Fruit fly (Drosophila melanogaster) whole organism, prepupa: ENCODE measurements around the gene CG12056.

Experiments used
- Blimp-1 ChIP-seq: fragments of 200-800 bp; sonication (Bioruptor generic); optimal IDR thresholded peaks from 3 replicates; lab custom pipeline; 2017; ENCODE audit warnings: missing biosample characterization, missing genetic modification characterization, mild to moderate bottlenecking, moderate library complexity, missing genetic modification reagents
- CG10631 ChIP-seq: fragments of 200-800 bp; sonication (Bioruptor generic); optimal IDR thresholded peaks from 2 replicates; lab custom pipeline; 2016; ENCODE audit warnings: missing biosample characterization, missing genetic modification characterization
- CG10669 ChIP-seq: fragments of 200-800 bp; sonication (Bioruptor generic); optimal IDR thresholded peaks from 3 replicates; lab custom pipeline; 2018; ENCODE audit warnings: missing biosample characterization, mild to moderate bottlenecking, missing genetic modification characterization, moderate library complexity
- CG11762 ChIP-seq: fragments of 200-800 bp; sonication (Bioruptor generic); optimal IDR thresholded peaks from 3 replicates; lab custom pipeline; 2016; ENCODE audit warnings: missing biosample characterization, missing genetic modification characterization; ENCODE audit not compliant: insufficient read depth
- CG11902 ChIP-seq: fragments of 200-800 bp; sonication (Bioruptor generic); optimal IDR thresholded peaks from 3 replicates; lab custom pipeline; 2016; ENCODE audit warnings: missing biosample characterization, missing genetic modification characterization
- CG3032 ChIP-seq: fragments of 200-800 bp; optimal IDR thresholded peaks from 2 replicates; lab custom pipeline; 2019; ENCODE audit warnings: missing biosample characterization, mild to moderate bottlenecking, missing genetic modification characterization, moderate library complexity
- CG31627 ChIP-seq: fragments of 200-800 bp; sonication (Bioruptor generic); optimal IDR thresholded peaks from 3 replicates; lab custom pipeline; 2016; ENCODE audit warnings: missing biosample characterization, missing genetic modification characterization
- CG32006 ChIP-seq: fragments of 200-800 bp; sonication (Bioruptor generic); optimal IDR thresholded peaks from 3 replicates; lab custom pipeline; 2017; ENCODE audit warnings: missing biosample characterization, mild to moderate bottlenecking, missing genetic modification characterization
- CG4318 ChIP-seq: fragments of 200-800 bp; sonication (Bioruptor generic); optimal IDR thresholded peaks from 3 replicates; lab custom pipeline; 2017; ENCODE audit warnings: missing biosample characterization, mild to moderate bottlenecking, missing genetic modification characterization
- CG6163 ChIP-seq: fragments of 200-800 bp; sonication (Bioruptor generic); IDR thresholded peaks from 3 replicates; pipeline ENCODE4 v1.3.6; 2022; ENCODE audit warnings: missing biosample characterization, missing genetic modification characterization
- CG6792 ChIP-seq: fragments of 200-800 bp; sonication (Bioruptor generic); optimal IDR thresholded peaks from 3 replicates; lab custom pipeline; 2016; ENCODE audit warnings: missing biosample characterization, missing genetic modification characterization
- CG6854 ChIP-seq: fragments of 200-800 bp; sonication (Bioruptor generic); optimal IDR thresholded peaks from 2 replicates; lab custom pipeline; 2017; ENCODE audit warnings: missing biosample characterization, mild to moderate bottlenecking, missing genetic modification characterization
- CG8119 ChIP-seq: fragments of 200-800 bp; sonication (Bioruptor generic); IDR thresholded peaks from 3 replicates; pipeline ENCODE4 v1.3.6; 2022; ENCODE audit warnings: missing biosample characterization, missing genetic modification characterization
- CG9139 ChIP-seq: fragments of 200-800 bp; sonication (Bioruptor generic); optimal IDR thresholded peaks from 3 replicates; lab custom pipeline; 2017; ENCODE audit warnings: missing biosample characterization, mild to moderate bottlenecking, missing genetic modification characterization
- Eip78C ChIP-seq: fragments of 200-800 bp; sonication (Bioruptor generic); peaks from one replicate; lab custom pipeline; 2016; ENCODE audit warnings: missing biosample characterization, missing genetic modification characterization
- Eip93F ChIP-seq: fragments of 200-800 bp; sonication (Bioruptor generic); optimal IDR thresholded peaks from 2 replicates; lab custom pipeline; 2016; ENCODE audit warnings: missing biosample characterization, mild to moderate bottlenecking, missing genetic modification characterization
- Ets96B ChIP-seq: fragments of 200-800 bp; optimal IDR thresholded peaks from 2 replicates; lab custom pipeline; 2019; ENCODE audit warnings: missing biosample characterization, mild to moderate bottlenecking, missing genetic modification characterization, moderate library complexity
- Gug ChIP-seq: fragments of 200-800 bp; sonication (Bioruptor generic); IDR thresholded peaks from 2 replicates; pipeline ENCODE4 v1.3.6; 2022; ENCODE audit warnings: missing biosample characterization, missing genetic modification characterization
- Hr38 ChIP-seq: sonication (Bioruptor generic); optimal IDR thresholded peaks from 2 replicates; lab custom pipeline; 2016; ENCODE audit warnings: missing biosample characterization, missing genetic modification characterization
- Hr39 ChIP-seq: fragments of 200-800 bp; sonication (Bioruptor generic); optimal IDR thresholded peaks from 2 replicates; lab custom pipeline; 2016; ENCODE audit warnings: missing biosample characterization, missing genetic modification characterization
- Hr4 ChIP-seq: fragments of 200-800 bp; sonication (Bioruptor generic); optimal IDR thresholded peaks from 3 replicates; lab custom pipeline; 2016; ENCODE audit warnings: missing biosample characterization, missing genetic modification characterization
- Met ChIP-seq: fragments of 200-800 bp; sonication (Bioruptor generic); optimal IDR thresholded peaks from 3 replicates; lab custom pipeline; 2016; ENCODE audit warnings: missing biosample characterization, missing genetic modification characterization
- OdsH ChIP-seq: fragments of 200-800 bp; sonication (Bioruptor generic); optimal IDR thresholded peaks from 3 replicates; lab custom pipeline; 2016; ENCODE audit warnings: missing biosample characterization, missing genetic modification characterization
- Sox102F ChIP-seq: fragments of 200-800 bp; sonication (Bioruptor generic); optimal IDR thresholded peaks from 2 replicates; lab custom pipeline; 2016; ENCODE audit warnings: missing biosample characterization, mild to moderate bottlenecking, missing genetic modification characterization
- Sox15 ChIP-seq: fragments of 200-800 bp; sonication (Bioruptor generic); optimal IDR thresholded peaks from 3 replicates; lab custom pipeline; 2016; ENCODE audit warnings: missing biosample characterization, missing genetic modification characterization
- achi ChIP-seq: fragments of 200-800 bp; sonication (Bioruptor generic); optimal IDR thresholded peaks from 3 replicates; lab custom pipeline; 2016; ENCODE audit warnings: missing biosample characterization, missing genetic modification characterization
- acj6 ChIP-seq: fragments of 200-800 bp; sonication (Bioruptor generic); optimal IDR thresholded peaks from 3 replicates; lab custom pipeline; 2016; ENCODE audit warnings: missing biosample characterization, missing genetic modification characterization
- dsx ChIP-seq: fragments of 200-800 bp; optimal IDR thresholded peaks from 3 replicates; lab custom pipeline; 2019; ENCODE audit warnings: missing biosample characterization, mild to moderate bottlenecking, missing genetic modification characterization, moderate library complexity; ENCODE audit not compliant: poor library complexity, severe bottlenecking
- eg ChIP-seq: fragments of 200-800 bp; sonication (Bioruptor generic); IDR thresholded peaks from 3 replicates; pipeline ENCODE4 v1.3.6; 2022; ENCODE audit warnings: missing biosample characterization, missing genetic modification characterization
- esn ChIP-seq: fragments of 200-800 bp; sonication (Bioruptor generic); optimal IDR thresholded peaks from 2 replicates; lab custom pipeline; 2016; ENCODE audit warnings: missing biosample characterization, mild to moderate bottlenecking, missing genetic modification characterization, moderate library complexity
- fkh ChIP-seq: fragments of 200-800 bp; sonication (Bioruptor generic); optimal IDR thresholded peaks from 3 replicates; lab custom pipeline; 2017; ENCODE audit warnings: missing biosample characterization, mild to moderate bottlenecking, missing genetic modification characterization, moderate library complexity
- spab ChIP-seq: fragments of 200-800 bp; sonication (Bioruptor generic); optimal IDR thresholded peaks from 2 replicates; lab custom pipeline; 2017; ENCODE audit warnings: missing biosample characterization, mild to moderate bottlenecking, missing genetic modification characterization, missing genetic modification reagents
- ss ChIP-seq, 2 experiments: fragments of 200-800 bp; sonication (Bioruptor generic); optimal IDR thresholded peaks; 2 replicates in 1 of 2; 3 replicates in 1 of 2; lab custom pipeline; 2017 to 2018; ENCODE audit warnings: mild to moderate bottlenecking in 2 of 2, missing biosample characterization in 2 of 2, missing genetic modification characterization in 2 of 2, moderate library complexity in 1 of 2
- topi ChIP-seq: fragments of 200-800 bp; sonication (Bioruptor generic); optimal IDR thresholded peaks from 3 replicates; lab custom pipeline; 2016; ENCODE audit warnings: missing biosample characterization, missing genetic modification characterization

CG12056 gene

DNA sequence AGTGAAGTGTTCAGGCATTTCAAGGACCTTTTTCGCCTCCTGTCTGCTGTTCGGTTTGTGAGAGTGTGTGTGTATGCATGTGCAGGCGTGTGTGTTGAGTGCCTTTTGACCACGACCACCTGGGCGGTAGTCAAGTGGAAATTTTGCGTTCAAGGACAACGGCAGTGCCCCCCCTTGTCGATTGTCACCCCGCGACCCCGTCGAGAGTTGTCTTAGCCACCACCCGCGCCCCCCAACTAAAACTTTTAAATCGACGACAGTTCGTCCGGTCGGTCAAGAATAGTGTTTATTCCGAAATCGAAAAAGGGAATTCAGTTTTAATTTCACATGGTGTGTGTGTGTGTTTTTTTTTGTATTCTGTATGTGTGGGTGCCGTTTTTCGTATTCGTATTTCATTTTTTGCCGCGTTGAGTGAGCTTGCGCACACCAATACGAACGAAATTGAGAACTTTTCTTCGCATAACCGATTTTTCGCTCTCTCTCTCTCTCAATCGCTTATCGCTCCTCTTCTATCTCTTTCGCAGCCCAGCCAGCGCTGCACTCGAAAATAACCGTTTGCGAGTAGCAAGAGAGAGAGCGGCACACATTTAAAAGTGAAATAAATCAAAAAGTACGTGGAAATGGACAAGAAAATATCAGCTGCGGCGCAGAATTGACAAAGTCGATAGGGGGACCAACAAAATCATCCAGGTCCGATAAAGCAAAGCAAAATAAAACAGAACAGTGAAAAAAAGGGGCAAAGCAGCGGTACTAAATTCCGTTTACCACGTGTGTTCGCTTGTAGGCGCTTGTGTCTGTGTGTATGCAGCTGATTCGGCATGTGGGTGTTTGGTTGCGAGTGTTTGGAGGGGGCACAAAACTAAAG, 28.6 kb upstream of the CG12056 start (continued):
- TF ChIP-seq CG3032 (no peak), CG6792 (no peak), Sox102F (no peak), Blimp-1 (GFP tag; lab: Kevin White, UChicago) (peak; percentile 29), Gug (GFP tag; lab: Robert Waterston, UW) (no peak), Met (GFP tag; lab: Kevin White, UChicago) (no peak), CG10669 (GFP tag; lab: Kevin White, UChicago) (no peak), dsx (GFP tag; lab: Kevin White, UChicago) (peak; percentile 16), Eip78C (GFP tag; lab: Kevin White, UChicago) (peak; percentile 74), Hr39 (GFP tag; lab: Kevin White, UChicago) (no peak), CG11762 (GFP tag; lab: Kevin White, UChicago) (no peak), CG31627 (GFP tag; lab: Kevin White, UChicago) (no peak), ss (GFP tag; optimal IDR thresholded peaks at IDR 0.05; lab: Kevin White, UChicago) (peak; percentile 45 to 56), CG4318 (GFP tag; lab: Kevin White, UChicago) (no peak), CG6854 (GFP tag; lab: Kevin White, UChicago) (peak; percentile 20), fkh (no peak), acj6 (GFP tag; lab: Kevin White, UChicago) (no peak), Eip93F (GFP tag; lab: Kevin White, UChicago) (no peak), CG10631 (GFP tag; lab: Kevin White, UChicago) (no peak), CG8119 (no peak), Ets96B (tag; lab: Kevin White, UChicago) (peak; percentile 21), OdsH (GFP tag; lab: Kevin White, UChicago) (no peak), CG6163 (peak; percentile 68), Hr4 (GFP tag; lab: Kevin White, UChicago) (no peak), topi (GFP tag; lab: Kevin White, UChicago) (no peak), achi (GFP tag; lab: Kevin White, UChicago) (no peak), esn (GFP tag; lab: Kevin White, UChicago) (no peak), spab (GFP tag; lab: Kevin White, UChicago) (no peak)
- TF ChIP-seq, all 60 proteins: peak for 16

- TF ChIP-seq CG9139 (no peak), eg (GFP tag; lab: Robert Waterston, UW) (peak; percentile 8; the same call in 1 of the 3 replicates)
These were observed 27.7 kb upstream of the CG12056 start for dm6 chrX:9164510-9165506.

DNA sequence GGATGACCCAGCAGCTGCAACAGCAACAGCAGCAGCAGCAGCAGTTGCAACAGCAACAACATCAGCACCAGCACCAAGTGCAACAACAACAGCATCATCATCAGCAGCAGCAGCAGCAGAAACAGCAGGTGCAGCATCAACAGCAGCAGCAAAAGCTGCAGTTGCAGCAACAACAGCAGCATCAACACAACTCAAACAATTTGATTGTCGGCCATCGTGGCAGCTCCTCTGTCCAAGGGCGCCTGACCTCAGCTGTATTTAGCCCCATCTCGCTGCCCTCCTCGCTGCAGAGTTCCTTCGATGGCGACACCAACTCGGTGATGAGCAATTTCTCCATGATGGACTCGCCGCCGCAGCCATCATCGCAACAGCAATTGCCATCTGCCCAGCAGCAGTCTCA, 24.2 kb upstream of the CG12056 start:
- TF ChIP-seq CG11902 (no peak), achi (GFP tag; lab: Kevin White, UChicago) (no peak), CG6854 (GFP tag; lab: Kevin White, UChicago) (no peak), CG6792 (no peak), Hr39 (GFP tag; lab: Kevin White, UChicago) (no peak), Hr38 (GFP tag; lab: Kevin White, UChicago) (no peak), Sox15 (no peak), Blimp-1 (GFP tag; lab: Kevin White, UChicago) (no peak), Sox102F (no peak), CG32006 (GFP tag; lab: Kevin White, UChicago) (no peak)
